Fruit fly (Drosophila melanogaster): ENCODE results near the gene sas.
A peak's percentile ranks its signal among the peaks of the same experiment; 100 is the strongest.

Gene sas

DNA sequence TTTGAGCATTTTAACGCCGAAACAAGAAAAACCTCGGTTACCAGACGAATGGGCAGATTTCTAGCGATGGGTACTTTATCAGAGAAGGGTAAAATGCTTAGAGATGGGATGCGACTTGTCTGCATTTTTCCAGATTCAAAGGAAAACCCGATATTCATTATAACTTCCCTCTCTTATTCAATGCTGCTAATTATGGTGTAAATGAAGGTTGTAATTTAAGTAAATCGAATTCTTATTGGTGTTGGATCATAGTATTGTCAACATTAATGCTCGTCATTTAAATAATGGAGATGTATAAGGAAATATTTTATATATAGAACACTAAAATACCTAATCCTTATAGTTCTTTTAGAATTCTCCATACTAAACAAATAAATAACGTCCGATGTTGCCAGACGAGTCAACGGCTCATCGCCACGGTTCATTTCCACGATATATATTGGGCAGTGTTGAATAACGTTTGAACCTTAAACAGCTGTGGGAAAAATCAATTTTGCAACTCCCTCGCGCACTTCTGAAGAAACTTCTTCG, 38.4 kb upstream of the sas start, which contains the start of the genes Alh and CG10098 (continued):
- TF ChIP-seq Eip93F (GFP tag; optimal IDR thresholded peaks at IDR 0.05) (peak; percentile 69), Ets96B (tag; optimal IDR thresholded peaks at IDR 0.05) (peak; percentile 61), CG8119 (GFP tag; IDR thresholded peaks at IDR 0.05) (peak; percentile 34; the same call in 2 of the 3 replicates), spab (GFP tag; optimal IDR thresholded peaks at IDR 0.05) (peak; percentile 42), ss (GFP tag; optimal IDR thresholded peaks at IDR 0.05) (peak in 1 of 2 experiments; percentile 48), Hr4 (GFP tag; optimal IDR thresholded peaks at IDR 0.05) (peak; percentile 84), lz (GFP tag; optimal IDR thresholded peaks at IDR 0.05) (peak; percentile 89), CG1621 (tag; optimal IDR thresholded peaks at IDR 0.05) (peak; percentile 31), achi (GFP tag; optimal IDR thresholded peaks at IDR 0.05) (peak; percentile 82), cyc (GFP tag; optimal IDR thresholded peaks at IDR 0.05) (peak; percentile 91), Lpt (GFP tag; optimal IDR thresholded peaks at IDR 0.05) (peak; percentile 55), Hr38 (GFP tag; optimal IDR thresholded peaks at IDR 0.05) (peak; percentile 41), CG31627 (GFP tag; optimal IDR thresholded peaks at IDR 0.05) (peak; percentile 93), salr (GFP tag; optimal IDR thresholded peaks at IDR 0.05) (peak; percentile 61 to 88), CG10669 (GFP tag; optimal IDR thresholded peaks at IDR 0.05) (peak; percentile 55), Ets21C (GFP tag; optimal IDR thresholded peaks at IDR 0.05) (peak; percentile 86), CG32006 (GFP tag; optimal IDR thresholded peaks at IDR 0.05) (peak; percentile 77), CG15336 (GFP tag; IDR thresholded peaks at IDR 0.05) (peak; percentile 23; the same call in 1 of the 2 replicates), dac (GFP tag; optimal IDR thresholded peaks at IDR 0.05) (peak; percentile 60), CG11902 (GFP tag; optimal IDR thresholded peaks at IDR 0.05) (peak; percentile 85), Met (GFP tag; optimal IDR thresholded peaks at IDR 0.05) (peak; percentile 87), Gug (GFP tag; IDR thresholded peaks at IDR 0.05) (peak; percentile 55), vri (GFP tag; optimal IDR thresholded peaks at IDR 0.05) (peak; percentile 42), Hr39 (GFP tag; optimal IDR thresholded peaks at IDR 0.05) (peak; percentile 93), Blimp-1 (GFP tag; optimal IDR thresholded peaks at IDR 0.05) (peak; percentile 28), fkh (GFP tag; optimal IDR thresholded peaks at IDR 0.05) (peak; percentile 93), Sox15 (GFP tag; optimal IDR thresholded peaks at IDR 0.05) (peak; percentile 88), CG3919 (GFP tag; optimal IDR thresholded peaks at IDR 0.05) (peak; percentile 72), CG11294 (GFP tag; IDR thresholded peaks at IDR 0.05) (peak; percentile 56; the same call in 1 of the 2 replicates), dsx (GFP tag; optimal IDR thresholded peaks at IDR 0.05; ENCODE audit: poor library complexity, severe bottlenecking) (peak; percentile 5), pdm3 (GFP tag; optimal IDR thresholded peaks at IDR 0.05) (peak; percentile 91), Sox14 (GFP tag; optimal IDR thresholded peaks at IDR 0.05) (peak; percentile 82), CG4318 (GFP tag; optimal IDR thresholded peaks at IDR 0.05) (peak; percentile 72), fd59A (GFP tag; optimal IDR thresholded peaks at IDR 0.05) (peak; percentile 61), svp (GFP tag) (peak; percentile 96), Eip78C (GFP tag) (peak; percentile 90)

DNA sequence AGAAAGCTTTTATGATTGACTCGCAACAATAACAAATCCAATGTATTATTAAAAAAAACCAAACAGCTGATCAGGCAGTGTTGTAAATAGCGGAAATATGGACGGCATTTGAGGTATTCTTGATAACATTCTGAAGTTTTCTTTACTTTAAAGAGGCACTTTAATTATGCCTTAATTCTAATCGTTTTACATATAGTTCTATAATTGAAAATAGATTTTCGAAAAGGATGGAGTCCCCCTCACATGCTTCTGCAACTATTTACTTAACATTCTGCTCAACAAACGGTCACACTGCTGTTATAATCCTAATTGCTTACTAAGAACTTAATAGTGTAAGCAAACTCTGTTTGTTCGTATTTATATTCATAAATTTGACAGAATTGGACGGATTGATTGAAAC, 34.6 kb upstream of the sas start, which contains the start of gene CG10068:
CG10068 (minus strand) TSS at position 62 of the 400 bp plus-strand sequence.
- TF ChIP-seq dac (GFP tag; optimal IDR thresholded peaks at IDR 0.05) = peak; percentile 29
- TF ChIP-seq Gug (GFP tag; IDR thresholded peaks at IDR 0.05) = no peak; the same call in 1 of the 2 replicates
- peak; percentile 66 for TF ChIP-seq CG8119 (GFP tag; IDR thresholded peaks at IDR 0.05)
- peak; percentile 81 for TF ChIP-seq CG10669 (GFP tag; optimal IDR thresholded peaks at IDR 0.05)
- TF ChIP-seq fkh (GFP tag; optimal IDR thresholded peaks at IDR 0.05) = peak; percentile 97
- TF ChIP-seq salr (GFP tag; optimal IDR thresholded peaks at IDR 0.05) = peak in 1 of 2 experiments; percentile 62
- TF ChIP-seq CG16779 (tag; optimal IDR thresholded peaks at IDR 0.05) = no peak
- peak; percentile 77 for TF ChIP-seq CG15336 (GFP tag; IDR thresholded peaks at IDR 0.05)
- TF ChIP-seq CG34406 (GFP tag; optimal IDR thresholded peaks at IDR 0.05) = peak; percentile 86
- peak; percentile 91 for TF ChIP-seq dsx (GFP tag; optimal IDR thresholded peaks at IDR 0.05; ENCODE audit: poor library complexity, severe bottlenecking)
- TF ChIP-seq Hr38 (GFP tag; optimal IDR thresholded peaks at IDR 0.05) = peak; percentile 7
- peak; percentile 81 for TF ChIP-seq Ets21C (GFP tag; optimal IDR thresholded peaks at IDR 0.05)
- TF ChIP-seq ss (GFP tag; optimal IDR thresholded peaks at IDR 0.05) = peak; percentile 48 to 75
- TF ChIP-seq svp (GFP tag) = peak; percentile 96
- TF ChIP-seq fd85E (GFP tag; optimal IDR thresholded peaks at IDR 0.05) = peak; percentile 4
- peak; percentile 69 for TF ChIP-seq net (GFP tag; optimal IDR thresholded peaks at IDR 0.05)
- peak; percentile 63 for TF ChIP-seq CG11762 (GFP tag; optimal IDR thresholded peaks at IDR 0.05; ENCODE audit: insufficient read depth)
- TF ChIP-seq esn (GFP tag; optimal IDR thresholded peaks at IDR 0.05) = peak; percentile 92
- peak; percentile 54 for TF ChIP-seq spab (GFP tag; optimal IDR thresholded peaks at IDR 0.05)
- TF ChIP-seq Met (GFP tag; optimal IDR thresholded peaks at IDR 0.05) = peak; percentile 87
- peak; percentile 88 for TF ChIP-seq CG3919 (GFP tag; optimal IDR thresholded peaks at IDR 0.05)
- peak; percentile 73 for TF ChIP-seq vri (GFP tag; optimal IDR thresholded peaks at IDR 0.05)
- TF ChIP-seq acj6 (GFP tag; optimal IDR thresholded peaks at IDR 0.05) = peak; percentile 77
- peak; percentile 55 for TF ChIP-seq CG11902 (GFP tag; optimal IDR thresholded peaks at IDR 0.05)
- TF ChIP-seq Eip75B (GFP tag; optimal IDR thresholded peaks at IDR 0.05) = peak; percentile 88
- peak; percentile 93 for TF ChIP-seq eg (GFP tag; IDR thresholded peaks at IDR 0.05)
- TF ChIP-seq fd59A (GFP tag; optimal IDR thresholded peaks at IDR 0.05) = peak; percentile 62
- TF ChIP-seq OdsH (GFP tag; optimal IDR thresholded peaks at IDR 0.05) = peak; percentile 79
- TF ChIP-seq Smox (GFP tag; optimal IDR thresholded peaks at IDR 0.05) = peak; percentile 84
- TF ChIP-seq CG31627 (GFP tag; optimal IDR thresholded peaks at IDR 0.05) = peak; percentile 84
